Worm (Caenorhabditis elegans) whole organism, midembryonic: ENCODE results near the gene fbxa-135.

ENCODE experiments used
- cog-1 ChIP-seq: sonication (generic microtip); optimal IDR thresholded peaks from 2 replicates; lab custom pipeline; 2016; ENCODE audit warnings: missing genetic modification characterization, missing compliant biosample characterization
- klf-2 ChIP-seq: fragments of 200-800 bp; sonication (Bioruptor generic); conservative IDR thresholded peaks from 2 replicates; pipeline ENCODE4 v1.3.6; 2022; ENCODE audit warnings: missing genetic modification reagents, missing genetic modification characterization, missing compliant biosample characterization
- med-1 ChIP-seq: sonication (generic microtip); optimal IDR thresholded peaks from 2 replicates; lab custom pipeline; 2017; ENCODE audit warnings: missing genetic modification characterization, mild to moderate bottlenecking, missing compliant biosample characterization, antibody characterized with exemption, missing genetic modification reagents; ENCODE audit not compliant: insufficient read depth

DNA sequence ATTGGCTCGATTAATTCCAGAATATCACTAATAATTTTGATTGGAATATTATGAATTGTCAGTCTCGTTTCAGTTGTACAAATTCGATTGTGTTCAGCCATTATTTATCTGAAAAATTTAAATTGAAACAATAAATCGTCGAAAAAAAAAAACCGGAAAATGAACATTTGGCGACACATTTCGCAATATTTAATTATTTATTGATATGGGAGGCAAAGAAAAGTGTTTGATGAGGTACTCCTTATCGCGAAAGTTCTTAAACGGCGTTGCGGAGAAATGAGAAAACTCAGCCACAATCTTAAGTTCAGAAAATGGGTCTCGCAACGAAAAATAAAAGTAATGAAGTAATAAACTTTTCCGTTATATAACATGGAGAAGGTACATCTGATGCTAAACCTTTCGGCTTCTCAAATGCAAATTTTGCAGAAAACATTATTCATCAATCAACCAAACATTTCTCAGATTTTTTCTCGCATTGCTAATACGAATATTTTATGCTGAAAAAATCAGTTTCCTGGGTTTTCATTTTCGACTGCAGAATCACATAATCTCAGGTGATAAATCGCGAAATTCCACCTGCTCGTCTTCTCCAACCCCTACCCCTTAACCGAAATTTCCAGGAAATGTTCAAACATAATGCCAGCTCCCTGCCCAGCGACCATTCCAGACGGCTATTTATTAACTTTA lies 2.2 kb upstream of the fbxa-135 start, which contains the start of the genes T06E6.15 and sri-7:
- TF ChIP-seq med-1 (GFP tag; lab: Kevin White, UChicago) (no peak), klf-2 (GFP tag; lab: Robert Waterston, UW) (no peak), cog-1 (no peak)
